Worm (Caenorhabditis elegans) whole organism, L3 larva: ENCODE data around the gene Y62H9A.13.

Experiments used
- R02D3.7 ChIP-seq: fragments of 150-350 bp; optimal IDR thresholded peaks from 2 replicates; lab custom pipeline; 2014; ENCODE audit warnings: missing biosample characterization, missing genetic modification characterization
- ZK546.5 ChIP-seq: sonication (generic microtip); optimal IDR thresholded peaks from 2 replicates; lab custom pipeline; 2017; ENCODE audit warnings: missing biosample characterization, missing genetic modification characterization
- aly-2 ChIP-seq: fragments of 150-350 bp; optimal IDR thresholded peaks from 2 replicates; lab custom pipeline; 2014; ENCODE audit warnings: missing biosample characterization, missing genetic modification characterization
- ama-1 ChIP-seq: fragments of 150-350 bp; optimal IDR thresholded peaks from 2 replicates; lab custom pipeline; 2018
- ceh-16 ChIP-seq: sonication (generic microtip); optimal IDR thresholded peaks from 2 replicates; lab custom pipeline; 2017; ENCODE audit warnings: missing biosample characterization, missing genetic modification characterization
- ceh-28 ChIP-seq: fragments of 150-350 bp; optimal IDR thresholded peaks from 2 replicates; lab custom pipeline; 2014; ENCODE audit warnings: missing biosample characterization, missing genetic modification reagents, missing genetic modification characterization
- ceh-82 ChIP-seq: fragments of 150-350 bp; optimal IDR thresholded peaks from 2 replicates; lab custom pipeline; 2014; ENCODE audit warnings: missing biosample characterization, missing genetic modification characterization
- ceh-9 ChIP-seq: sonication (generic microtip); optimal IDR thresholded peaks from 2 replicates; lab custom pipeline; 2018; ENCODE audit warnings: missing biosample characterization, missing genetic modification characterization
- daf-12 ChIP-seq: fragments of 150-350 bp; optimal IDR thresholded peaks from 2 replicates; lab custom pipeline; 2014; ENCODE audit warnings: missing biosample characterization, missing genetic modification reagents, missing genetic modification characterization
- egl-27 ChIP-seq: sonication (generic microtip); optimal IDR thresholded peaks from 4 replicates; lab custom pipeline; 2017; ENCODE audit warnings: missing biosample characterization, missing genetic modification reagents, missing genetic modification characterization
- egl-5 ChIP-seq: fragments of 150-350 bp; optimal IDR thresholded peaks from 2 replicates; lab custom pipeline; 2017; ENCODE audit warnings: missing biosample characterization, missing genetic modification reagents, missing genetic modification characterization, inconsistent platforms
- elt-1 ChIP-seq: fragments of 150-350 bp; optimal IDR thresholded peaks from 2 replicates; lab custom pipeline; 2014; ENCODE audit warnings: missing biosample characterization, missing genetic modification characterization
- elt-2 ChIP-seq: sonication (generic microtip); optimal IDR thresholded peaks from 2 replicates; lab custom pipeline; 2016; ENCODE audit warnings: missing genetic modification reagents, mild to moderate bottlenecking, missing genetic modification characterization, missing compliant biosample characterization
- elt-3 ChIP-seq, 3 experiments: fragments of 150-350 bp in 1 of 3; sonication (generic microtip) in 2 of 3; optimal IDR thresholded peaks; 2 replicates in 2 of 3; 4 replicates in 1 of 3; lab custom pipeline; 2014 to 2017; ENCODE audit warnings: missing biosample characterization in 3 of 3, missing genetic modification characterization in 3 of 3
- eor-1 ChIP-seq, 2 experiments: fragments of 150-350 bp; optimal IDR thresholded peaks; 2 replicates each; lab custom pipeline; 2014 to 2018; ENCODE audit warnings: missing biosample characterization in 2 of 2, missing genetic modification characterization in 2 of 2
- fkh-10 ChIP-seq: sonication (generic microtip); optimal IDR thresholded peaks from 2 replicates; lab custom pipeline; 2017; ENCODE audit warnings: missing biosample characterization, missing genetic modification reagents, missing genetic modification characterization
- fkh-2 ChIP-seq: fragments of 150-350 bp; optimal IDR thresholded peaks from 2 replicates; lab custom pipeline; 2014; ENCODE audit warnings: missing biosample characterization, missing genetic modification reagents, missing genetic modification characterization
- fos-1 ChIP-seq: fragments of 150-350 bp; optimal IDR thresholded peaks from 2 replicates; lab custom pipeline; 2014; ENCODE audit warnings: missing biosample characterization, missing genetic modification characterization
- hmg-11 ChIP-seq: sonication (generic microtip); optimal IDR thresholded peaks from 2 replicates; lab custom pipeline; 2016; ENCODE audit warnings: missing genetic modification characterization, missing compliant biosample characterization
- jun-1 ChIP-seq: fragments of 150-350 bp; optimal IDR thresholded peaks from 2 replicates; lab custom pipeline; 2014; ENCODE audit warnings: missing biosample characterization, missing genetic modification reagents, missing genetic modification characterization
- lin-15B ChIP-seq: fragments of 150-350 bp; optimal IDR thresholded peaks from 2 replicates; lab custom pipeline; 2014; ENCODE audit warnings: missing biosample characterization, missing genetic modification characterization
- lin-39 ChIP-seq: fragments of 150-350 bp; optimal IDR thresholded peaks from 2 replicates; lab custom pipeline; 2018; ENCODE audit warnings: missing biosample characterization, missing genetic modification reagents, missing genetic modification characterization
- lsy-12 ChIP-seq: sonication (generic microtip); optimal IDR thresholded peaks from 2 replicates; lab custom pipeline; 2016; ENCODE audit warnings: mild to moderate bottlenecking, missing genetic modification characterization, missing compliant biosample characterization
- mdl-1 ChIP-seq: fragments of 150-350 bp; optimal IDR thresholded peaks from 2 replicates; lab custom pipeline; 2014; ENCODE audit warnings: missing biosample characterization, missing genetic modification characterization
- mml-1 ChIP-seq: fragments of 150-350 bp; sonication (generic microtip); optimal IDR thresholded peaks from 3 replicates; lab custom pipeline; 2014; ENCODE audit warnings: missing biosample characterization, missing genetic modification characterization
- nfya-1 ChIP-seq: sonication (generic microtip); optimal IDR thresholded peaks from 2 replicates; lab custom pipeline; 2017; ENCODE audit warnings: missing genetic modification characterization, mild to moderate bottlenecking, missing compliant biosample characterization, antibody characterized with exemption, moderate library complexity; ENCODE audit not compliant: insufficient read depth
- nhr-11 ChIP-seq: fragments of 150-350 bp; optimal IDR thresholded peaks from 2 replicates; lab custom pipeline; 2014; ENCODE audit warnings: missing biosample characterization, missing genetic modification characterization
- nhr-12 ChIP-seq: fragments of 150-350 bp; optimal IDR thresholded peaks from 2 replicates; lab custom pipeline; 2014; ENCODE audit warnings: missing biosample characterization, missing genetic modification characterization
- nhr-23 ChIP-seq: fragments of 150-350 bp; optimal IDR thresholded peaks from 2 replicates; lab custom pipeline; 2014; ENCODE audit warnings: missing biosample characterization, missing genetic modification reagents, missing genetic modification characterization
- nhr-237 ChIP-seq: fragments of 150-350 bp; optimal IDR thresholded peaks from 2 replicates; lab custom pipeline; 2014; ENCODE audit warnings: missing biosample characterization, missing genetic modification characterization
- nhr-25 ChIP-seq: sonication (generic microtip); optimal IDR thresholded peaks from 2 replicates; lab custom pipeline; 2017; ENCODE audit warnings: missing biosample characterization, missing genetic modification characterization
- nhr-28 ChIP-seq: fragments of 150-350 bp; optimal IDR thresholded peaks from 2 replicates; lab custom pipeline; 2014; ENCODE audit warnings: missing biosample characterization, missing genetic modification characterization
- nhr-43 ChIP-seq: sonication (generic microtip); optimal IDR thresholded peaks from 2 replicates; lab custom pipeline; 2016; ENCODE audit warnings: mild to moderate bottlenecking, missing genetic modification characterization, missing compliant biosample characterization; ENCODE audit not compliant: poor library complexity, severe bottlenecking
- nhr-67 ChIP-seq: fragments of 150-350 bp; optimal IDR thresholded peaks from 2 replicates; lab custom pipeline; 2014; ENCODE audit warnings: missing biosample characterization, missing genetic modification characterization
- nhr-76 ChIP-seq: fragments of 150-350 bp; sonication (generic microtip); optimal IDR thresholded peaks from 5 replicates; lab custom pipeline; 2014; ENCODE audit warnings: missing biosample characterization, missing genetic modification characterization
- nhr-77 ChIP-seq: fragments of 150-350 bp; optimal IDR thresholded peaks from 2 replicates; lab custom pipeline; 2014; ENCODE audit warnings: missing biosample characterization, missing genetic modification characterization
- pha-4 ChIP-seq: fragments of 150-350 bp; optimal IDR thresholded peaks from 2 replicates; lab custom pipeline; 2014; ENCODE audit warnings: missing biosample characterization, missing genetic modification reagents, missing genetic modification characterization
- pqm-1 ChIP-seq: fragments of 150-350 bp; optimal IDR thresholded peaks from 2 replicates; lab custom pipeline; 2017; ENCODE audit warnings: missing biosample characterization, missing genetic modification characterization, inconsistent platforms
- sea-2 ChIP-seq: fragments of 150-350 bp; sonication (generic microtip); optimal IDR thresholded peaks from 4 replicates; lab custom pipeline; 2014; ENCODE audit warnings: missing biosample characterization, missing genetic modification reagents, missing genetic modification characterization
- skn-1 ChIP-seq: fragments of 150-350 bp; optimal IDR thresholded peaks from 2 replicates; lab custom pipeline; 2014; ENCODE audit warnings: missing biosample characterization, missing genetic modification characterization
- snpc-4 ChIP-seq: fragments of 150-350 bp; optimal IDR thresholded peaks from 2 replicates; lab custom pipeline; 2014; ENCODE audit warnings: missing biosample characterization, missing genetic modification characterization
- tbx-2 ChIP-seq: sonication (generic microtip); optimal IDR thresholded peaks from 2 replicates; lab custom pipeline; 2016; ENCODE audit warnings: mild to moderate bottlenecking, missing genetic modification characterization, missing compliant biosample characterization
- unc-39 ChIP-seq: sonication (generic microtip); optimal IDR thresholded peaks from 4 replicates; lab custom pipeline; 2017; ENCODE audit warnings: missing biosample characterization, missing genetic modification characterization
- unc-62 ChIP-seq: fragments of 150-350 bp; sonication (generic microtip); optimal IDR thresholded peaks from 4 replicates; lab custom pipeline; 2014; ENCODE audit warnings: missing biosample characterization, missing genetic modification reagents, missing genetic modification characterization
- zag-1 ChIP-seq: fragments of 150-350 bp; optimal IDR thresholded peaks from 2 replicates; lab custom pipeline; 2014; ENCODE audit warnings: missing biosample characterization, missing genetic modification characterization
- ztf-11 ChIP-seq: fragments of 150-350 bp; optimal IDR thresholded peaks from 2 replicates; lab custom pipeline; 2014; ENCODE audit warnings: missing biosample characterization, missing genetic modification characterization
- ztf-4 ChIP-seq: fragments of 150-350 bp; optimal IDR thresholded peaks from 2 replicates; lab custom pipeline; 2014; ENCODE audit warnings: missing biosample characterization, missing genetic modification characterization

The Y62H9A.13 gene

DNA sequence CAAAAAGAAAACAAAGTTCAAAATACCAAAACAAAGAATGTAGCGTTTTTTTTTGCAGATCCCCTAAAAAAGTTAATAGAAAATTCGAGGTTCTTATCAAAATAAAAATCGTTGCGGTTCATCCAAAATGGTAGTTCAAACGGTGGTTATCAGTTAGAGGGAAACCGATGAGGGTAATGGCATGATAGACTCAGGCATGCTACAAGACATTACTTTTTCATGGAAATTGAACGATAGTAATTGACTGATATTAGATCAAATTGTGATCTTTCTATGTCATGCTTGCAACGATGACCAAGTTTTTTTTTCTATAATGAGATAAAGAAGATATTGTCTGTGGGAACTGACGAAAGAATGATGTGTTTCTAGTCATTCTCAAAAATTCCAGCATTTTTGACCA is 47.8 kb downstream of the Y62H9A.13 start (continued):
- TF ChIP-seq unc-39 (tag; lab: Kevin White, UChicago) (no peak), zag-1 (tag; lab: Kevin White, UChicago) (no peak), mdl-1 (tag; lab: Kevin White, UChicago) (no peak), ztf-4 (tag; lab: Kevin White, UChicago) (no peak), nhr-43 (tag; lab: Kevin White, UChicago) (peak; percentile 10), nhr-77 (tag; lab: Kevin White, UChicago) (no peak), lin-15B (no peak), jun-1 (tag; lab: Kevin White, UChicago) (no peak), lin-39 (tag; lab: Kevin White, UChicago) (no peak), fkh-10 (no peak), unc-62 (no peak), mml-1 (tag; lab: Kevin White, UChicago) (no peak), nhr-25 (no peak), nhr-76 (tag; lab: Kevin White, UChicago) (no peak), snpc-4 (no peak), fkh-2 (no peak), ceh-28 (no peak), tbx-2 (tag; lab: Kevin White, UChicago) (no peak), ztf-11 (tag; lab: Kevin White, UChicago) (no peak), lsy-12 (no peak), nhr-11 (tag; lab: Kevin White, UChicago) (no peak), pha-4 (tag; lab: Kevin White, UChicago) (no peak), ZK546.5 (tag; lab: Kevin White, UChicago) (no peak)

DNA sequence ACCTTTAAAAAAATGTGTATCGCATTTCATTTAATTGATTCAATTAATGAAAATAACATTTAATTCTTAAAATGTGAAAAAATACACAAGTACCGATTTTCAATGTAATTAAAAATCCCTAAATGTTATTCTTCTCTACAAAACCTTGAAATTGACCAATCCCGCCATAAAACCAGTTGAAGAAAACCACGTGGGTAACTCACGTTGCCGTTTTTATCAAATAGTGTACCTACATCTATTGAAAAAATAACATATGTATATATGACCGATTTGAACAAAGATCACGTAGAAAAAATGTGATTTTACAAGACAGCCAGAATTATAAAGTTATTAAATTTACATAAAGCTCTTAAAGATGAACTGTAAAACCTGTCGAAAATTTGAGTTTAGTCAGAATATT is 48.4 kb downstream of the Y62H9A.13 start:
- TF ChIP-seq nhr-28 (tag; lab: Kevin White, UChicago) (no peak), nhr-23 (peak; percentile 3)

DNA sequence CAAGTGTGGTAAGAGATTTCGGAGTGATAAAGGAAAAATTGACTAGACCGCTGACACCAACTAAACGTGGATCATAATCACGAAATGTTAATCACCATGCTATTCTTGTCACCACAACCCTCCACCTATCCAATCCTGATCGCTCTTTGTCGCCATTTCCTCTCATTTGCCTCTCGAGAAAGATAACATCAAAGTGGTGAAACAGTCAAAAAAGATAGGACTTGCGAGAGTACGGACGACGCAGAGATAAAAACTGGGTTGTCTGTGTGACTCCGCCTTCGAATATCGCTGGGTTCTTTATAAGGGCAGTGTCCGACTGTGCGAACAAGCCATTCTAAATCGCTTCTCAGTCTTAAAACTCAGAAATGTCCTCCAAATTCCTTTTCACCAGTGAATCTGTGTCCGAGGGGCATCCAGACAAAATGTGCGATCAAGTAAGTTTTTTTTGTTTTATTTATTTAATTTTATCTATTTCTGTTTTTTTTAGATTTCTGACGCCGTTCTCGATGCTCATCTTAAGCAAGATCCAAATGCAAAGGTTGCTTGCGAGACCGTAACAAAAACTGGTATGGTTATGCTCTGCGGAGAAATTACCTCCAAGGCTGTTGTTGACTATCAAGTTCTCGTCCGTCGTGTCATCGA is 49.0 kb downstream of the Y62H9A.13 start, which contains the start of gene sams-1:
Gene sams-1 (plus strand): TSS at position 300 of the 642 bp plus-strand sequence.
- no peak for TF ChIP-seq nhr-67
- no peak for TF ChIP-seq ztf-11 (tag; lab: Kevin White, UChicago)
- TF ChIP-seq ceh-16 (tag; lab: Kevin White, UChicago) = no peak
- peak; percentile 11 for TF ChIP-seq nhr-25
- no peak for TF ChIP-seq R02D3.7
- TF ChIP-seq zag-1 (tag; lab: Kevin White, UChicago) = no peak
- no peak for TF ChIP-seq daf-12 (tag; lab: Kevin White, UChicago)
- peak; percentile 76 for TF ChIP-seq elt-1 (tag; lab: Kevin White, UChicago)
- no peak for TF ChIP-seq mml-1 (tag; lab: Kevin White, UChicago)
- peak in 1 of 3 experiments; percentile 29 for TF ChIP-seq elt-3 (tag; optimal IDR thresholded peaks at IDR 0.05; lab: Kevin White, UChicago)
- no peak for TF ChIP-seq ZK546.5 (tag; lab: Kevin White, UChicago)
- TF ChIP-seq nhr-77 (tag; lab: Kevin White, UChicago) = no peak
- TF ChIP-seq nhr-23 = peak; percentile 17
- no peak for TF ChIP-seq unc-62
- TF ChIP-seq tbx-2 (tag; lab: Kevin White, UChicago) = no peak
- TF ChIP-seq lin-15B = no peak
- peak; percentile 39 for TF ChIP-seq pqm-1 (tag; lab: Kevin White, UChicago)
- TF ChIP-seq fos-1 = no peak
- TF ChIP-seq nfya-1 (tag; lab: Kevin White, UChicago) = peak; percentile 5
- no peak for TF ChIP-seq egl-5 (tag; lab: Kevin White, UChicago)
- no peak for TF ChIP-seq nhr-12 (tag; lab: Kevin White, UChicago)
- no peak for TF ChIP-seq lsy-12
- TF ChIP-seq nhr-28 (tag; lab: Kevin White, UChicago) = no peak
- TF ChIP-seq ceh-9 (tag; lab: Kevin White, UChicago) = no peak
- TF ChIP-seq jun-1 (tag; lab: Kevin White, UChicago) = no peak
- TF ChIP-seq mdl-1 (tag; lab: Kevin White, UChicago) = no peak
- no peak for TF ChIP-seq nhr-11 (tag; lab: Kevin White, UChicago)
- TF ChIP-seq nhr-237 (tag; lab: Kevin White, UChicago) = no peak
- no peak for TF ChIP-seq sea-2 (GFP tag; lab: Kevin White, UChicago)
- TF ChIP-seq eor-1 (tag; optimal IDR thresholded peaks at IDR 0.05; lab: Kevin White, UChicago) = no peak
- no peak for TF ChIP-seq skn-1 (tag; lab: Kevin White, UChicago)
- no peak for TF ChIP-seq lin-39 (tag; lab: Kevin White, UChicago)
- no peak for TF ChIP-seq ceh-28
- TF ChIP-seq fkh-10 = no peak
- no peak for TF ChIP-seq fkh-2
- no peak for TF ChIP-seq ztf-4 (tag; lab: Kevin White, UChicago)
- TF ChIP-seq ceh-82 = no peak
- no peak for TF ChIP-seq snpc-4
- TF ChIP-seq unc-39 (tag; lab: Kevin White, UChicago) = no peak
- TF ChIP-seq egl-27 (tag; lab: Kevin White, UChicago) = no peak
- peak; percentile 75 for TF ChIP-seq elt-2 (tag; lab: Kevin White, UChicago)
- TF ChIP-seq nhr-76 (tag; lab: Kevin White, UChicago) = no peak
- TF ChIP-seq aly-2 (tag; lab: Kevin White, UChicago) = no peak
- peak; percentile 59 for TF ChIP-seq ama-1
- no peak for TF ChIP-seq hmg-11 (tag; lab: Kevin White, UChicago)
